Worm (Caenorhabditis elegans) whole organism, midembryonic: ENCODE data around the gene C06E4.2.

Source experiments
- T22C8.4 ChIP-seq: fragments of 200-800 bp; sonication (Bioruptor generic); IDR thresholded peaks from 2 replicates; pipeline ENCODE4 v1.3.6; 2022; ENCODE audit warnings: missing genetic modification characterization, missing compliant biosample characterization
- cog-1 ChIP-seq: sonication (generic microtip); optimal IDR thresholded peaks from 2 replicates; lab custom pipeline; 2016; ENCODE audit warnings: missing genetic modification characterization, missing compliant biosample characterization
- flt-1 ChIP-seq: fragments of 200-800 bp; sonication (Bioruptor generic); IDR thresholded peaks from 2 replicates; pipeline ENCODE4 v1.3.6; 2022; ENCODE audit warnings: missing genetic modification characterization, missing compliant biosample characterization
- klf-2 ChIP-seq: fragments of 200-800 bp; sonication (Bioruptor generic); conservative IDR thresholded peaks from 2 replicates; pipeline ENCODE4 v1.3.6; 2022; ENCODE audit warnings: missing genetic modification reagents, missing genetic modification characterization, missing compliant biosample characterization
- med-1 ChIP-seq: sonication (generic microtip); optimal IDR thresholded peaks from 2 replicates; lab custom pipeline; 2017; ENCODE audit warnings: missing genetic modification characterization, mild to moderate bottlenecking, missing compliant biosample characterization, antibody characterized with exemption, missing genetic modification reagents; ENCODE audit not compliant: insufficient read depth
- ref-1 ChIP-seq: fragments of 200-800 bp; sonication (Bioruptor generic); conservative IDR thresholded peaks from 2 replicates; pipeline ENCODE4 v1.3.6; 2022; ENCODE audit warnings: missing genetic modification reagents, missing genetic modification characterization, missing compliant biosample characterization
- tab-1 ChIP-seq: fragments of 200-800 bp; sonication (Bioruptor generic); IDR thresholded peaks from 2 replicates; pipeline ENCODE4 v1.3.6; 2022; ENCODE audit warnings: missing genetic modification characterization, missing compliant biosample characterization
- ztf-23 ChIP-seq: fragments of 200-800 bp; sonication (Bioruptor generic); IDR thresholded peaks from 2 replicates; pipeline ENCODE4 v1.3.6; 2022; ENCODE audit warnings: missing genetic modification reagents, missing genetic modification characterization, missing compliant biosample characterization
- ztf-29 ChIP-seq: fragments of 200-800 bp; sonication (Bioruptor generic); IDR thresholded peaks from 2 replicates; pipeline ENCODE4 v1.3.6; 2022; ENCODE audit warnings: missing genetic modification reagents, missing genetic modification characterization, missing compliant biosample characterization

The C06E4.2 gene

DNA sequence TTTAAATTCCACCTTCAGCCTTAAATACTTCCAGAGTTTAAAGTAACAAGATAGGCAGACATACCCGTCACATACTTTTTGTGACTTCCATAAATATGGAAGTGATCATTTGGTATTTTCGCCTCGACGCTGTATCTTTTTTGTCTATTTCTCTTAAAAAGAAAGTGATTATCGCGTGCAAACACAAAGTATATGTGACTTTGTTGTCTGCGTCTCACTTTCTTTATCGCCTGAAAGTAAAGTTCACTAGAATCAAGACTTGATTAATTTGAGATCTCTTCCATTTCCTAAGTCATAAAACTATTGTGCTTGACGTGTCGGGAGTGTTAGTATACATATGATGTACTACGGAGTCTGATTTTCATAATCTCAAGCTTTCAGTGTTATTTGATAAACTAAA lies 18.5 kb upstream of the C06E4.2 start, which contains the start of gene C06E4.6:
Gene C06E4.6, minus strand, starts transcription at position 51 of the 400 bp plus-strand sequence.
- TF ChIP-seq ztf-23 (no peak), ztf-29 (GFP tag; lab: Robert Waterston, UW) (no peak), tab-1 (GFP tag; lab: Robert Waterston, UW) (no peak), klf-2 (no peak)

DNA sequence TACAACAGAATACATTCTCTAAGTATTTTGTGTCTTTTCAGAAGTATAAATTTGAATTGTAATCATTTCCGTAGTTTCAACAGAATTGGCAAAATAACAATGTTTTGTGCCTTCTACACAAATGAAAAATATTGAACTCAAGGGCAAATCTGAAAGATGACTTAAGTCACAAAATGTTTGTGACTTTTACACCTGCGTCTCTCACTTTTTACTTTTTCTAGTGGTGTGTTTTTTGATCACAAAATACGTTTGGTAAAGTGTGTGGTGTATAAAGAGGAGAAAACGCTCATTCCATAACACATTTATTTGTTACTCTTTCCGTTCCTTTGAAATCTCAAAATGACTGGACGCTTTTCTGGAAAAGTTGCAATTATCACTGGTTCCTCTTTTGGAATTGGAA lies 16.2 kb upstream of the C06E4.2 start, which contains the start of gene C06E4.3:
Gene C06E4.3, plus strand, starts transcription at position 289 of the 400 bp plus-strand sequence.
- TF ChIP-seq klf-2 (no peak), tab-1 (GFP tag; lab: Robert Waterston, UW) (no peak), T22C8.4 (no peak), ref-1 (GFP tag; lab: Robert Waterston, UW) (no peak)

- TF ChIP-seq flt-1, result no peak
- TF ChIP-seq T22C8.4, result no peak
These were observed 13.6 kb upstream of the C06E4.2 start, which contains the start of gene glb-2 for ce11 chrIV:7263137-7263536. TSS of gene glb-2 (minus strand) at chrIV:7263237.

ce11 chrIV:7274969-7275548 lies 1.7 kb upstream of the C06E4.2 start:
- TF ChIP-seq tab-1 (GFP tag; lab: Robert Waterston, UW), result no peak
- TF ChIP-seq ref-1 (GFP tag; lab: Robert Waterston, UW), result no peak
- no peak for TF ChIP-seq T22C8.4
- no peak for TF ChIP-seq ztf-29 (GFP tag; lab: Robert Waterston, UW)
- no peak for TF ChIP-seq ztf-23
- TF ChIP-seq cog-1 (tag; lab: Kevin White, UChicago), result no peak
- TF ChIP-seq klf-2, result no peak
- TF ChIP-seq flt-1, result no peak
- TF ChIP-seq med-1 (GFP tag; lab: Kevin White, UChicago), result no peak

ce11 chrIV:7282957-7283356 lies 6.2 kb downstream of the C06E4.2 start, which contains the start of gene C06E4.1:
TSS of gene C06E4.1 (plus strand) at chrIV:7283257.
- TF ChIP-seq klf-2, result no peak
- no peak for TF ChIP-seq T22C8.4
- TF ChIP-seq tab-1 (GFP tag; lab: Robert Waterston, UW), result no peak
- no peak for TF ChIP-seq med-1 (GFP tag; lab: Kevin White, UChicago)
- TF ChIP-seq cog-1 (tag; lab: Kevin White, UChicago), result no peak
- TF ChIP-seq ztf-23, result no peak
- TF ChIP-seq flt-1, result no peak
- no peak for TF ChIP-seq ztf-29 (GFP tag; lab: Robert Waterston, UW)
- no peak for TF ChIP-seq ref-1 (GFP tag; lab: Robert Waterston, UW)

ce11 chrIV:7285839-7286238 lies 9.1 kb downstream of the C06E4.2 start, which contains the start of gene C06E4.8:
TSS of gene C06E4.8 (minus strand) at chrIV:7285875.
- TF ChIP-seq klf-2 (no peak), flt-1 (no peak), tab-1 (GFP tag; lab: Robert Waterston, UW) (no peak), ztf-23 (no peak), cog-1 (tag; lab: Kevin White, UChicago) (no peak), ref-1 (GFP tag; lab: Robert Waterston, UW) (no peak), med-1 (GFP tag; lab: Kevin White, UChicago) (no peak), T22C8.4 (no peak), ztf-29 (GFP tag; lab: Robert Waterston, UW) (no peak)

DNA sequence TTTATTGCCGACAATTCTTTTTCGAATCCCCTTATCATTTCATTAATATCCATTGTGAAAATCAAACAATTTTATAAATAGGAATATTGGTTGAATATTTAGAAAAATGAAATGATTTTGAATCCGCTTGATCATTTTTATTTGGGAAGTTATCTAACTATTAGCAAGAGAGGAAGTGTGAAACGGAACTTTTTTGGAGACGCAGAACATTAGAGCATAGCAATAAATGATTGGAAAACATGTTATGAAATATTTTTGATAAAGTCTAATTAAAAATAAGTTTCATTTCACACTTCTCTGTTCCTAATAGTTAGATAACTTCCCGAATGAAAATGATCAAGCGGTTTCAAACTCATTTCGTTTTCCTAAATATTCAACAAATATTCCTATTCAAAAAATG lies 10.7 kb downstream of the C06E4.2 start, which contains the start of gene F42C5.3:
Gene F42C5.3, minus strand, starts transcription at position 101 of the 400 bp plus-strand sequence.
- TF ChIP-seq ztf-23 (no peak), ztf-29 (GFP tag; lab: Robert Waterston, UW) (no peak), klf-2 (no peak), cog-1 (tag; lab: Kevin White, UChicago) (no peak), tab-1 (GFP tag; lab: Robert Waterston, UW) (no peak), med-1 (GFP tag; lab: Kevin White, UChicago) (no peak), T22C8.4 (no peak), ref-1 (GFP tag; lab: Robert Waterston, UW) (no peak), flt-1 (no peak)

ce11 chrIV:7291066-7291465 lies 14.3 kb downstream of the C06E4.2 start:
- TF ChIP-seq klf-2, result no peak
- no peak for TF ChIP-seq med-1 (GFP tag; lab: Kevin White, UChicago)
- no peak for TF ChIP-seq ztf-29 (GFP tag; lab: Robert Waterston, UW)

DNA sequence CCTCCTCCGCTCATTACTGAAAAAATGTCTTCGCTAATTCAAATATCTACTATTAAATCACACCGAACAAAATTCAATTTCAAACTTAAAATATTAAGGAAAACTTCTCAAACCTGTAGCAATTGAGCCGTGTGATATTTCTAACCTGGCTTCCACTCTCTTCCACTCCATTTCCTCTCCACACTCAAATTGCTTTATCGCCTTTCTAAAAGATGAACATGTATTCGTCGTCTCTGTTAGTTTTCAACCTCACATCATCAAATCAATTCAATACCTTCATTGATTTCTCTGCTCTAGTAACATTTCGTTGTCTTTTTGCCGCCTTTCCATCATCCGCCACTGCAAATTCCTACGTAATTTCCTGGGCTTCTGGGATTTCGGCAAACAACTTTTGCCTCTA lies 15.2 kb downstream of the C06E4.2 start, which contains the start of gene F42C5.4:
Gene F42C5.4, minus strand, starts transcription at position 171 of the 400 bp plus-strand sequence.
- no peak for TF ChIP-seq ztf-29 (GFP tag; lab: Robert Waterston, UW)
- no peak for TF ChIP-seq klf-2
- TF ChIP-seq cog-1 (tag; lab: Kevin White, UChicago), result no peak
- TF ChIP-seq flt-1, result no peak
- TF ChIP-seq ref-1 (GFP tag; lab: Robert Waterston, UW), result no peak
- no peak for TF ChIP-seq tab-1 (GFP tag; lab: Robert Waterston, UW)

- TF ChIP-seq cog-1 (tag; lab: Kevin White, UChicago), result no peak
- no peak for TF ChIP-seq T22C8.4
- TF ChIP-seq flt-1, result no peak
- TF ChIP-seq ztf-29 (GFP tag; lab: Robert Waterston, UW), result no peak
- TF ChIP-seq klf-2, result no peak
- TF ChIP-seq ref-1 (GFP tag; lab: Robert Waterston, UW), result no peak
- TF ChIP-seq tab-1 (GFP tag; lab: Robert Waterston, UW), result no peak
These were observed 17.4 kb downstream of the C06E4.2 start, which contains the start of gene F42C5.5 for ce11 chrIV:7294121-7294520. TSS of gene F42C5.5 (minus strand) at chrIV:7294221.

- no peak for TF ChIP-seq tab-1 (GFP tag; lab: Robert Waterston, UW)
- no peak for TF ChIP-seq ztf-29 (GFP tag; lab: Robert Waterston, UW)
- TF ChIP-seq cog-1 (tag; lab: Kevin White, UChicago), result no peak
- TF ChIP-seq ref-1 (GFP tag; lab: Robert Waterston, UW), result no peak
- no peak for TF ChIP-seq T22C8.4
- TF ChIP-seq med-1 (GFP tag; lab: Kevin White, UChicago), result no peak
These were observed 24.7 kb downstream of the C06E4.2 start for ce11 chrIV:7301481-7301880.
